Worm (Caenorhabditis elegans) whole organism, L1 larva: ENCODE data around the gene C16C10.8.

ENCODE experiments used
- C34B4.2 ChIP-seq: sonication (generic microtip); optimal IDR thresholded peaks from 2 replicates; lab custom pipeline; 2017; ENCODE audit warnings: mild to moderate bottlenecking, missing genetic modification characterization, missing compliant biosample characterization
- ceh-82 ChIP-seq, 3 experiments: fragments of 150-350 bp in 1 of 3; sonication (generic microtip) in 2 of 3; optimal IDR thresholded peaks; 2 replicates each; lab custom pipeline; 2014 to 2017; ENCODE audit warnings: missing biosample characterization in 3 of 3, missing genetic modification characterization in 3 of 3
- fkh-8 ChIP-seq: sonication (generic microtip); optimal IDR thresholded peaks from 2 replicates; lab custom pipeline; 2016; ENCODE audit warnings: mild to moderate bottlenecking, missing genetic modification characterization, missing compliant biosample characterization
- hpl-2 ChIP-seq: fragments of 150-350 bp; optimal IDR thresholded peaks from 2 replicates; lab custom pipeline; 2014; ENCODE audit warnings: missing biosample characterization, missing genetic modification reagents, missing genetic modification characterization
- isw-1 ChIP-seq: fragments of 200-800 bp; sonication (Bioruptor generic); IDR thresholded peaks from 2 replicates; pipeline ENCODE4 v1.3.6; 2022; ENCODE audit warnings: missing genetic modification characterization, missing compliant biosample characterization
- nhr-85 ChIP-seq: sonication (generic microtip); peaks from one replicate; lab custom pipeline; 2016; ENCODE audit warnings: missing genetic modification characterization, inconsistent platforms, missing compliant biosample characterization
- pqm-1 ChIP-seq: sonication (generic microtip); optimal IDR thresholded peaks from 3 replicates; lab custom pipeline; 2017; ENCODE audit warnings: missing biosample characterization, missing genetic modification characterization
- rnt-1 ChIP-seq: sonication (generic microtip); optimal IDR thresholded peaks from 2 replicates; lab custom pipeline; 2016; ENCODE audit warnings: mild to moderate bottlenecking, missing genetic modification characterization, moderate library complexity, missing compliant biosample characterization
- unc-86 ChIP-seq: sonication (generic microtip); optimal IDR thresholded peaks from 2 replicates; lab custom pipeline; 2016; ENCODE audit warnings: missing genetic modification characterization, missing compliant biosample characterization
- zag-1 ChIP-seq: fragments of 150-350 bp; optimal IDR thresholded peaks from 2 replicates; lab custom pipeline; 2014; ENCODE audit warnings: missing biosample characterization, missing genetic modification characterization

ce11 chrIII:4208210-4208609 is 44.2 kb upstream of the C16C10.8 start:
- TF ChIP-seq zag-1 (tag; lab: Kevin White, UChicago) (no peak), isw-1 (no peak), pqm-1 (no peak), C34B4.2 (tag; lab: Kevin White, UChicago) (no peak), unc-86 (tag; lab: Kevin White, UChicago) (no peak), rnt-1 (tag; lab: Kevin White, UChicago) (no peak), ceh-82 (tag; optimal IDR thresholded peaks at IDR 0.05; lab: Kevin White, UChicago) (no peak), fkh-8 (tag; lab: Kevin White, UChicago) (no peak), nhr-85 (tag; lab: Kevin White, UChicago) (no peak), hpl-2 (GFP tag; lab: Kevin White, UChicago) (no peak)
